Worm (Caenorhabditis elegans) whole organism, L4 larva: ENCODE results near the gene T28C6.3.

Experiments
- D1046.2 ChIP-seq: fragments of 200-800 bp; sonication (Bioruptor generic); IDR thresholded peaks from 2 replicates; pipeline ENCODE4 v1.3.6; 2022; ENCODE audit warnings: missing genetic modification characterization, missing compliant biosample characterization
- Y105C5A.15 ChIP-seq: fragments of 200-800 bp; sonication (Bioruptor generic); IDR thresholded peaks from 2 replicates; pipeline ENCODE4 v1.3.6; 2022; ENCODE audit warnings: missing genetic modification characterization, missing compliant biosample characterization
- Y48G9A.11 ChIP-seq: fragments of 200-800 bp; sonication (Bioruptor generic); IDR thresholded peaks from 2 replicates; pipeline ENCODE4 v1.3.6; 2022; ENCODE audit warnings: missing genetic modification reagents, missing genetic modification characterization, missing compliant biosample characterization
- Y5F2A.4 ChIP-seq: fragments of 200-800 bp; sonication (Bioruptor generic); optimal IDR thresholded peaks from 2 replicates; lab custom pipeline; 2018; ENCODE audit warnings: mild to moderate bottlenecking, missing genetic modification characterization, missing compliant biosample characterization
- ZK337.2 ChIP-seq: fragments of 200-800 bp; sonication (Bioruptor generic); IDR thresholded peaks from 2 replicates; pipeline ENCODE4 v1.3.6; 2022; ENCODE audit warnings: missing genetic modification reagents, missing genetic modification characterization, missing compliant biosample characterization
- aha-1 ChIP-seq: fragments of 150-350 bp; peaks from one replicate; lab custom pipeline; 2014; ENCODE audit warnings: missing biosample characterization, missing genetic modification characterization
- arid-1 ChIP-seq: fragments of 200-800 bp; sonication (Bioruptor generic); conservative IDR thresholded peaks from 2 replicates; pipeline ENCODE4 v1.3.6; 2022; ENCODE audit warnings: missing genetic modification reagents, missing genetic modification characterization, missing compliant biosample characterization
- ceh-20 ChIP-seq: fragments of 200-800 bp; sonication (Bioruptor generic); IDR thresholded peaks from 2 replicates; pipeline ENCODE4 v1.3.6; 2022; ENCODE audit warnings: missing genetic modification reagents, missing genetic modification characterization, missing compliant biosample characterization
- ctbp-1 ChIP-seq: fragments of 200-800 bp; sonication (Bioruptor generic); IDR thresholded peaks from 2 replicates; pipeline ENCODE4 v1.3.6; 2022; ENCODE audit warnings: missing genetic modification reagents, missing genetic modification characterization, missing compliant biosample characterization
- daf-16 ChIP-seq, 3 experiments: sonication (generic microtip); optimal IDR thresholded peaks; 2 replicates each; lab custom pipeline; 2016 to 2017; ENCODE audit warnings: missing genetic modification characterization in 3 of 3, missing genetic modification reagents in 3 of 3, mild to moderate bottlenecking in 2 of 3, missing compliant biosample characterization in 2 of 3, missing biosample characterization in 1 of 3, moderate library complexity in 1 of 3
- daf-8 ChIP-seq: fragments of 200-800 bp; sonication (Bioruptor generic); IDR thresholded peaks from 2 replicates; pipeline ENCODE4 v1.3.6; 2022; ENCODE audit warnings: missing genetic modification characterization, missing compliant biosample characterization
- duxl-1 ChIP-seq: sonication (generic microtip); optimal IDR thresholded peaks from 2 replicates; lab custom pipeline; 2016; ENCODE audit warnings: mild to moderate bottlenecking, missing genetic modification characterization, moderate library complexity, missing compliant biosample characterization; ENCODE audit not compliant: poor library complexity
- dve-1 ChIP-seq: sonication (generic microtip); optimal IDR thresholded peaks from 2 replicates; lab custom pipeline; 2017; ENCODE audit warnings: antibody characterized with exemption, mild to moderate bottlenecking, missing genetic modification characterization, missing compliant biosample characterization; ENCODE audit not compliant: insufficient read depth
- fkh-10 ChIP-seq: fragments of 150-350 bp; optimal IDR thresholded peaks from 2 replicates; lab custom pipeline; 2014; ENCODE audit warnings: missing biosample characterization, missing genetic modification reagents, missing genetic modification characterization
- hlh-11 ChIP-seq: fragments of 200-800 bp; sonication (Bioruptor generic); optimal IDR thresholded peaks from 2 replicates; lab custom pipeline; 2018; ENCODE audit warnings: mild to moderate bottlenecking, missing genetic modification characterization, missing compliant biosample characterization
- hlh-30 ChIP-seq: sonication (generic microtip); optimal IDR thresholded peaks from 2 replicates; lab custom pipeline; 2017; ENCODE audit warnings: antibody characterized with exemption, mild to moderate bottlenecking, missing genetic modification characterization, missing compliant biosample characterization; ENCODE audit not compliant: insufficient read depth
- hmg-1.1 ChIP-seq: fragments of 200-800 bp; sonication (Bioruptor generic); IDR thresholded peaks from 2 replicates; pipeline ENCODE4 v1.3.6; 2022; ENCODE audit warnings: missing genetic modification reagents, missing genetic modification characterization, missing compliant biosample characterization
- lin-39 ChIP-seq: fragments of 150-350 bp; optimal IDR thresholded peaks from 2 replicates; lab custom pipeline; 2014; ENCODE audit warnings: missing biosample characterization, missing genetic modification reagents, missing genetic modification characterization
- lsy-2 ChIP-seq, 2 experiments: fragments of 150-350 bp in 1 of 2; sonication (generic microtip) in 1 of 2; optimal IDR thresholded peaks; 2 replicates each; lab custom pipeline; 2014 to 2017; ENCODE audit warnings: missing biosample characterization in 2 of 2, missing genetic modification characterization in 2 of 2
- madf-5 ChIP-seq, 2 experiments: fragments of 200-800 bp; sonication (Bioruptor generic); IDR thresholded peaks; 2 replicates each; pipeline ENCODE4 v1.3.6; 2022; ENCODE audit warnings: missing compliant biosample characterization in 2 of 2, missing genetic modification characterization in 2 of 2
- mdl-1 ChIP-seq, 2 experiments: fragments of 150-350 bp in 1 of 2; sonication (generic microtip) in 1 of 2; optimal IDR thresholded peaks; 2 replicates each; lab custom pipeline; 2014 to 2017; ENCODE audit warnings: missing biosample characterization in 2 of 2, missing genetic modification characterization in 2 of 2
- mep-1 ChIP-seq: fragments of 150-350 bp; sonication (generic microtip); optimal IDR thresholded peaks from 3 replicates; lab custom pipeline; 2014; ENCODE audit warnings: missing biosample characterization, missing genetic modification characterization
- mxl-2 ChIP-seq: fragments of 200-800 bp; sonication (Bioruptor generic); conservative IDR thresholded peaks from 2 replicates; pipeline ENCODE4 v1.3.6; 2022; ENCODE audit warnings: missing genetic modification reagents, missing genetic modification characterization, missing compliant biosample characterization
- mxl-3 ChIP-seq: fragments of 200-800 bp; sonication (Bioruptor generic); optimal IDR thresholded peaks from 2 replicates; lab custom pipeline; 2018; ENCODE audit warnings: mild to moderate bottlenecking, missing genetic modification characterization, missing compliant biosample characterization
- nhr-237 ChIP-seq: sonication (generic microtip); optimal IDR thresholded peaks from 2 replicates; lab custom pipeline; 2017; ENCODE audit warnings: missing biosample characterization, missing genetic modification characterization
- nhr-28 ChIP-seq: fragments of 150-350 bp; optimal IDR thresholded peaks from 2 replicates; lab custom pipeline; 2014; ENCODE audit warnings: missing biosample characterization, missing genetic modification characterization
- pqm-1 ChIP-seq: sonication (generic microtip); optimal IDR thresholded peaks from 2 replicates; lab custom pipeline; 2017; ENCODE audit warnings: missing biosample characterization, missing genetic modification characterization
- rbr-2 ChIP-seq: sonication (generic microtip); optimal IDR thresholded peaks from 2 replicates; lab custom pipeline; 2016; ENCODE audit warnings: missing genotype, missing genetic modification characterization, missing compliant biosample characterization
- saeg-2 ChIP-seq: fragments of 200-800 bp; sonication (Bioruptor generic); IDR thresholded peaks from 2 replicates; pipeline ENCODE4 v1.3.6; 2022; ENCODE audit warnings: missing genetic modification reagents, missing genetic modification characterization, missing compliant biosample characterization
- vab-7 ChIP-seq: fragments of 200-800 bp; sonication (Bioruptor generic); IDR thresholded peaks from 2 replicates; pipeline ENCODE4 v1.3.6; 2022; ENCODE audit warnings: missing genetic modification reagents, missing genetic modification characterization, missing compliant biosample characterization
- zip-2 ChIP-seq: fragments of 150-350 bp; optimal IDR thresholded peaks from 2 replicates; lab custom pipeline; 2014; ENCODE audit warnings: missing biosample characterization, missing genetic modification characterization

T28C6.3 gene

ce11 chrIV:8794895-8795665, 25.1 kb upstream of the T28C6.3 start (continued):
- TF ChIP-seq madf-5 (GFP tag; IDR thresholded peaks at IDR 0.05; lab: Robert Waterston, UW) (no peak), arid-1 (GFP tag; lab: Robert Waterston, UW) (0 out of 2 replicates have a peak, but pooled peaks have one; percentile 18), zip-2 (tag; lab: Kevin White, UChicago) (no peak), Y105C5A.15 (no peak), saeg-2 (GFP tag; lab: Robert Waterston, UW) (0 out of 2 replicates have a peak, but pooled peaks have one; percentile 70), mxl-2 (GFP tag; lab: Robert Waterston, UW) (no peak)

ce11 chrIV:8796246-8796645, 23.9 kb upstream of the T28C6.3 start:
- TF ChIP-seq hmg-1.1 (GFP tag; lab: Robert Waterston, UW) (0 out of 2 replicates have a peak, but pooled peaks have one; percentile 10), daf-8 (no peak), D1046.2 (no peak), mxl-3 (GFP tag; lab: Kevin White, UChicago) (no peak), Y48G9A.11 (GFP tag; lab: Robert Waterston, UW) (no peak), ZK337.2 (GFP tag; lab: Robert Waterston, UW) (no peak), lsy-2 (tag; optimal IDR thresholded peaks at IDR 0.05; lab: Kevin White, UChicago) (peak in 1 of 2 experiments; percentile 12), mep-1 (tag; lab: Kevin White, UChicago) (peak; percentile 65), lin-39 (tag; lab: Kevin White, UChicago) (peak; percentile 15), fkh-10 (GFP tag; lab: Kevin White, UChicago) (peak; percentile 61), mdl-1 (tag; optimal IDR thresholded peaks at IDR 0.05; lab: Kevin White, UChicago) (no peak), hlh-11 (tag; lab: Kevin White, UChicago) (no peak), hlh-30 (tag; lab: Kevin White, UChicago) (peak; percentile 20), vab-7 (GFP tag; lab: Robert Waterston, UW) (no peak), ctbp-1 (GFP tag; lab: Robert Waterston, UW) (0 out of 2 replicates have a peak, but pooled peaks have one; percentile 42), aha-1 (tag; lab: Kevin White, UChicago) (peak; percentile 72)

- TF ChIP-seq nhr-237 (tag; lab: Kevin White, UChicago) = no peak
- no peak for TF ChIP-seq rbr-2 (tag; lab: Kevin White, UChicago)
These were observed 21.9 kb upstream of the T28C6.3 start, which contains the start of gene clec-182 for ce11 chrIV:8798255-8798654. TSS of gene clec-182 (minus strand) at chrIV:8798355.

ce11 chrIV:8807327-8807726, 12.8 kb upstream of the T28C6.3 start:
- TF ChIP-seq Y48G9A.11 (GFP tag; lab: Robert Waterston, UW) = no peak
- no peak for TF ChIP-seq ceh-20 (GFP tag; lab: Robert Waterston, UW)
- no peak for TF ChIP-seq duxl-1 (tag; lab: Kevin White, UChicago)
- no peak for TF ChIP-seq hlh-11 (tag; lab: Kevin White, UChicago)
- no peak for TF ChIP-seq Y5F2A.4 (GFP tag; lab: Kevin White, UChicago)
- no peak for TF ChIP-seq zip-2 (tag; lab: Kevin White, UChicago)
- no peak for TF ChIP-seq lin-39 (tag; lab: Kevin White, UChicago)
- peak; percentile 1 for TF ChIP-seq nhr-28
- peak; percentile 9 for TF ChIP-seq pqm-1 (tag; lab: Kevin White, UChicago)
- TF ChIP-seq dve-1 (tag; lab: Kevin White, UChicago) = peak; percentile 48
- TF ChIP-seq daf-16 (GFP tag; optimal IDR thresholded peaks at IDR 0.05; lab: Kevin White, UChicago) = no peak
- TF ChIP-seq daf-16 (tag; optimal IDR thresholded peaks at IDR 0.05; lab: Kevin White, UChicago) = peak; percentile 51
